Fruit fly (Drosophila melanogaster) whole organism, prepupa: ENCODE results near the gene Grip75.

Experiments
- CG10631 ChIP-seq: fragments of 200-800 bp; sonication (Bioruptor generic); optimal IDR thresholded peaks from 2 replicates; lab custom pipeline; 2016; ENCODE audit warnings: missing biosample characterization, missing genetic modification characterization
- CG10669 ChIP-seq: fragments of 200-800 bp; sonication (Bioruptor generic); optimal IDR thresholded peaks from 3 replicates; lab custom pipeline; 2018; ENCODE audit warnings: missing biosample characterization, mild to moderate bottlenecking, missing genetic modification characterization, moderate library complexity
- CG11294 ChIP-seq: fragments of 200-800 bp; sonication (Bioruptor generic); IDR thresholded peaks from 2 replicates; pipeline ENCODE4 v1.3.6; 2022; ENCODE audit warnings: missing biosample characterization, missing genetic modification characterization
- CG11762 ChIP-seq: fragments of 200-800 bp; sonication (Bioruptor generic); optimal IDR thresholded peaks from 3 replicates; lab custom pipeline; 2016; ENCODE audit warnings: missing biosample characterization, missing genetic modification characterization; ENCODE audit not compliant: insufficient read depth
- CG11902 ChIP-seq: fragments of 200-800 bp; sonication (Bioruptor generic); optimal IDR thresholded peaks from 3 replicates; lab custom pipeline; 2016; ENCODE audit warnings: missing biosample characterization, missing genetic modification characterization
- CG15336 ChIP-seq: fragments of 200-800 bp; sonication (Bioruptor generic); IDR thresholded peaks from 2 replicates; pipeline ENCODE4 v1.3.6; 2022; ENCODE audit warnings: missing biosample characterization, missing genetic modification characterization
- CG16779 ChIP-seq: fragments of 200-800 bp; sonication (Bioruptor generic); optimal IDR thresholded peaks from 3 replicates; lab custom pipeline; 2017; ENCODE audit warnings: missing biosample characterization, mild to moderate bottlenecking, missing genetic modification characterization
- CG3032 ChIP-seq: fragments of 200-800 bp; optimal IDR thresholded peaks from 2 replicates; lab custom pipeline; 2019; ENCODE audit warnings: missing biosample characterization, mild to moderate bottlenecking, missing genetic modification characterization, moderate library complexity
- CG31627 ChIP-seq: fragments of 200-800 bp; sonication (Bioruptor generic); optimal IDR thresholded peaks from 3 replicates; lab custom pipeline; 2016; ENCODE audit warnings: missing biosample characterization, missing genetic modification characterization
- CG34406 ChIP-seq: fragments of 200-800 bp; sonication (Bioruptor generic); optimal IDR thresholded peaks from 3 replicates; lab custom pipeline; 2016; ENCODE audit warnings: missing biosample characterization, missing genetic modification characterization
- CG3919 ChIP-seq: fragments of 200-800 bp; sonication (Bioruptor generic); optimal IDR thresholded peaks from 3 replicates; lab custom pipeline; 2016; ENCODE audit warnings: missing biosample characterization, missing genetic modification characterization
- CG4318 ChIP-seq: fragments of 200-800 bp; sonication (Bioruptor generic); optimal IDR thresholded peaks from 3 replicates; lab custom pipeline; 2017; ENCODE audit warnings: missing biosample characterization, mild to moderate bottlenecking, missing genetic modification characterization
- CG6163 ChIP-seq: fragments of 200-800 bp; sonication (Bioruptor generic); IDR thresholded peaks from 3 replicates; pipeline ENCODE4 v1.3.6; 2022; ENCODE audit warnings: missing biosample characterization, missing genetic modification characterization
- CG6792 ChIP-seq: fragments of 200-800 bp; sonication (Bioruptor generic); optimal IDR thresholded peaks from 3 replicates; lab custom pipeline; 2016; ENCODE audit warnings: missing biosample characterization, missing genetic modification characterization
- CG6808 ChIP-seq: fragments of 200-800 bp; sonication (Bioruptor generic); optimal IDR thresholded peaks from 3 replicates; lab custom pipeline; 2017; ENCODE audit warnings: missing biosample characterization, missing genetic modification characterization, mild to moderate bottlenecking, moderate library complexity, missing genetic modification reagents
- CG6854 ChIP-seq: fragments of 200-800 bp; sonication (Bioruptor generic); optimal IDR thresholded peaks from 2 replicates; lab custom pipeline; 2017; ENCODE audit warnings: missing biosample characterization, mild to moderate bottlenecking, missing genetic modification characterization
- CG7368 ChIP-seq: fragments of 200-800 bp; sonication (Bioruptor generic); optimal IDR thresholded peaks from 3 replicates; lab custom pipeline; 2016; ENCODE audit warnings: missing biosample characterization, missing genetic modification characterization
- CG8319 ChIP-seq: fragments of 200-800 bp; sonication (Bioruptor generic); optimal IDR thresholded peaks from 3 replicates; lab custom pipeline; 2016; ENCODE audit warnings: missing biosample characterization, missing genetic modification characterization
- CG8632 ChIP-seq: fragments of 200-800 bp; sonication (Bioruptor generic); optimal IDR thresholded peaks from 3 replicates; lab custom pipeline; 2016; ENCODE audit warnings: missing biosample characterization, missing genetic modification characterization
- Eip75B ChIP-seq: fragments of 200-800 bp; sonication (Bioruptor generic); optimal IDR thresholded peaks from 3 replicates; lab custom pipeline; 2016; ENCODE audit warnings: missing biosample characterization, missing genetic modification characterization
- Eip78C ChIP-seq: fragments of 200-800 bp; sonication (Bioruptor generic); peaks from one replicate; lab custom pipeline; 2016; ENCODE audit warnings: missing biosample characterization, missing genetic modification characterization
- Eip93F ChIP-seq: fragments of 200-800 bp; sonication (Bioruptor generic); optimal IDR thresholded peaks from 2 replicates; lab custom pipeline; 2016; ENCODE audit warnings: missing biosample characterization, mild to moderate bottlenecking, missing genetic modification characterization
- Ets21C ChIP-seq: fragments of 200-800 bp; sonication (Bioruptor generic); optimal IDR thresholded peaks from 3 replicates; lab custom pipeline; 2016; ENCODE audit warnings: missing biosample characterization, missing genetic modification characterization
- Gug ChIP-seq: fragments of 200-800 bp; sonication (Bioruptor generic); IDR thresholded peaks from 2 replicates; pipeline ENCODE4 v1.3.6; 2022; ENCODE audit warnings: missing biosample characterization, missing genetic modification characterization
- Hr38 ChIP-seq: sonication (Bioruptor generic); optimal IDR thresholded peaks from 2 replicates; lab custom pipeline; 2016; ENCODE audit warnings: missing biosample characterization, missing genetic modification characterization
- Hr39 ChIP-seq: fragments of 200-800 bp; sonication (Bioruptor generic); optimal IDR thresholded peaks from 2 replicates; lab custom pipeline; 2016; ENCODE audit warnings: missing biosample characterization, missing genetic modification characterization
- Lpt ChIP-seq: fragments of 200-800 bp; sonication (Bioruptor generic); optimal IDR thresholded peaks from 3 replicates; lab custom pipeline; 2016; ENCODE audit warnings: missing biosample characterization, missing genetic modification characterization
- Met ChIP-seq: fragments of 200-800 bp; sonication (Bioruptor generic); optimal IDR thresholded peaks from 3 replicates; lab custom pipeline; 2016; ENCODE audit warnings: missing biosample characterization, missing genetic modification characterization
- OdsH ChIP-seq: fragments of 200-800 bp; sonication (Bioruptor generic); optimal IDR thresholded peaks from 3 replicates; lab custom pipeline; 2016; ENCODE audit warnings: missing biosample characterization, missing genetic modification characterization
- Smox ChIP-seq: fragments of 200-800 bp; sonication (Bioruptor generic); optimal IDR thresholded peaks from 3 replicates; lab custom pipeline; 2016; ENCODE audit warnings: missing biosample characterization, missing genetic modification characterization
- Sox102F ChIP-seq: fragments of 200-800 bp; sonication (Bioruptor generic); optimal IDR thresholded peaks from 2 replicates; lab custom pipeline; 2016; ENCODE audit warnings: missing biosample characterization, mild to moderate bottlenecking, missing genetic modification characterization
- Sox14 ChIP-seq: fragments of 200-800 bp; sonication (Bioruptor generic); optimal IDR thresholded peaks from 3 replicates; lab custom pipeline; 2016; ENCODE audit warnings: missing biosample characterization, missing genetic modification characterization
- Sox15 ChIP-seq: fragments of 200-800 bp; sonication (Bioruptor generic); optimal IDR thresholded peaks from 3 replicates; lab custom pipeline; 2016; ENCODE audit warnings: missing biosample characterization, missing genetic modification characterization
- achi ChIP-seq: fragments of 200-800 bp; sonication (Bioruptor generic); optimal IDR thresholded peaks from 3 replicates; lab custom pipeline; 2016; ENCODE audit warnings: missing biosample characterization, missing genetic modification characterization
- acj6 ChIP-seq: fragments of 200-800 bp; sonication (Bioruptor generic); optimal IDR thresholded peaks from 3 replicates; lab custom pipeline; 2016; ENCODE audit warnings: missing biosample characterization, missing genetic modification characterization
- cyc ChIP-seq: fragments of 200-800 bp; sonication (Bioruptor generic); optimal IDR thresholded peaks from 3 replicates; lab custom pipeline; 2016; ENCODE audit warnings: missing biosample characterization, missing genetic modification characterization
- dac ChIP-seq: fragments of 200-800 bp; sonication (Bioruptor generic); optimal IDR thresholded peaks from 2 replicates; lab custom pipeline; 2017; ENCODE audit warnings: missing biosample characterization, mild to moderate bottlenecking, missing genetic modification characterization
- dsx ChIP-seq: fragments of 200-800 bp; optimal IDR thresholded peaks from 3 replicates; lab custom pipeline; 2019; ENCODE audit warnings: missing biosample characterization, mild to moderate bottlenecking, missing genetic modification characterization, moderate library complexity; ENCODE audit not compliant: poor library complexity, severe bottlenecking
- esn ChIP-seq: fragments of 200-800 bp; sonication (Bioruptor generic); optimal IDR thresholded peaks from 2 replicates; lab custom pipeline; 2016; ENCODE audit warnings: missing biosample characterization, mild to moderate bottlenecking, missing genetic modification characterization, moderate library complexity
- fkh ChIP-seq: fragments of 200-800 bp; sonication (Bioruptor generic); optimal IDR thresholded peaks from 3 replicates; lab custom pipeline; 2017; ENCODE audit warnings: missing biosample characterization, mild to moderate bottlenecking, missing genetic modification characterization, moderate library complexity
- lz ChIP-seq: fragments of 200-800 bp; sonication (Bioruptor generic); optimal IDR thresholded peaks from 3 replicates; lab custom pipeline; 2016; ENCODE audit warnings: missing biosample characterization, missing genetic modification characterization
- pdm3 ChIP-seq: fragments of 200-800 bp; sonication (Bioruptor generic); optimal IDR thresholded peaks from 3 replicates; lab custom pipeline; 2016; ENCODE audit warnings: missing biosample characterization, missing genetic modification characterization
- spab ChIP-seq: fragments of 200-800 bp; sonication (Bioruptor generic); optimal IDR thresholded peaks from 2 replicates; lab custom pipeline; 2017; ENCODE audit warnings: missing biosample characterization, mild to moderate bottlenecking, missing genetic modification characterization, missing genetic modification reagents
- svp ChIP-seq: fragments of 200-800 bp; sonication (Bioruptor generic); peaks from one replicate; lab custom pipeline; 2016; ENCODE audit warnings: missing biosample characterization, missing genetic modification characterization
- topi ChIP-seq: fragments of 200-800 bp; sonication (Bioruptor generic); optimal IDR thresholded peaks from 3 replicates; lab custom pipeline; 2016; ENCODE audit warnings: missing biosample characterization, missing genetic modification characterization

Grip75 gene

dm6 chr2L:10516470-10517048 is 33.5 kb downstream of the Grip75 start (continued):
- TF ChIP-seq Sox14 (GFP tag; lab: Kevin White, UChicago) (peak; percentile 56), CG6854 (peak; percentile 81), dsx (GFP tag; lab: Kevin White, UChicago) (peak; percentile 22), svp (peak; percentile 79), CG3032 (no peak), Hr39 (GFP tag; lab: Kevin White, UChicago) (peak; percentile 34), CG6792 (GFP tag; lab: Kevin White, UChicago) (no peak), Eip75B (GFP tag; lab: Kevin White, UChicago) (peak; percentile 37), CG11294 (GFP tag; lab: Robert Waterston, UW) (no peak), CG16779 (tag; lab: Kevin White, UChicago) (peak; percentile 20), acj6 (GFP tag; lab: Kevin White, UChicago) (peak; percentile 51), CG11902 (GFP tag; lab: Kevin White, UChicago) (no peak), Ets21C (GFP tag; lab: Kevin White, UChicago) (no peak), CG8632 (no peak), topi (GFP tag; lab: Kevin White, UChicago) (peak; percentile 49), cyc (peak; percentile 42), CG11762 (GFP tag; lab: Kevin White, UChicago) (peak; percentile 21), Gug (GFP tag; lab: Robert Waterston, UW) (no peak), OdsH (peak; percentile 42), Sox102F (no peak), Smox (GFP tag; lab: Kevin White, UChicago) (peak; percentile 49), CG31627 (GFP tag; lab: Kevin White, UChicago) (peak; percentile 48), CG3919 (GFP tag; lab: Kevin White, UChicago) (peak; percentile 63), lz (GFP tag; lab: Kevin White, UChicago) (peak; percentile 5), Sox15 (GFP tag; lab: Kevin White, UChicago) (peak; percentile 43), Lpt (GFP tag; lab: Kevin White, UChicago) (peak; percentile 31), CG6808 (GFP tag; lab: Kevin White, UChicago) (peak; percentile 29)

DNA sequence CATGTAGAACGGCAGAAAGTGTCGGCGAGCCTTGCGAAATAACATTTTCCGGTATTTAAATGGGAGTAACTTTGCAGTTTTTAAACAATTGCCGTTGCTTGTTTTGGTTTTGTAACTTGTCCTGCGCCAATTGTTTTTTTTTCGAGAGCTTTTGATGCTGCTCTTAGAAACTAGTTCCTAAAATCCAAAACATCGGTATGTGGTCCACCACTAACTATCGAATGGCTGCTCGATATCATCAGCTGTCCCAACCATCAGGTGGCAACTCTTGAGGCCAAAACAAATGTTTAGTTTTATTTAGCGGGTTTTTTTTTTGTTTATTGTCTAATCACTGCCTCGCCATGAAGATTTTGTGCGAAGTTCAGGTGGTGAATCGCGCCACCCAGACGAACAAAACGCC is 34.0 kb downstream of the Grip75 start, which contains the start of the genes Fatp1 and Lrr47:
Gene Fatp1 (minus strand): TSS at position 134 of the 400 bp plus-strand sequence.
Gene Lrr47 (plus strand): TSS at position 251 of the 400 bp plus-strand sequence.
- TF ChIP-seq Smox (GFP tag; lab: Kevin White, UChicago) (no peak), Eip78C (peak; percentile 1), Eip93F (GFP tag; lab: Kevin White, UChicago) (no peak), esn (GFP tag; lab: Kevin White, UChicago) (peak; percentile 0), CG4318 (GFP tag; lab: Kevin White, UChicago) (no peak), Hr38 (GFP tag; lab: Kevin White, UChicago) (no peak), CG6163 (GFP tag; lab: Robert Waterston, UW) (peak; percentile 27; the same call in 2 of the 3 replicates), pdm3 (GFP tag; lab: Kevin White, UChicago) (no peak), fkh (GFP tag; lab: Kevin White, UChicago) (peak; percentile 36), achi (GFP tag; lab: Kevin White, UChicago) (no peak), CG10669 (no peak)

- TF ChIP-seq spab, result peak; percentile 80
- peak; percentile 91 for TF ChIP-seq Hr39 (GFP tag; lab: Kevin White, UChicago)
- peak; percentile 87 for TF ChIP-seq Eip75B (GFP tag; lab: Kevin White, UChicago)
- peak; percentile 77 for TF ChIP-seq Ets21C (GFP tag; lab: Kevin White, UChicago)
- TF ChIP-seq CG16779 (tag; lab: Kevin White, UChicago), result peak; percentile 58
- peak; percentile 87 for TF ChIP-seq Met (GFP tag; lab: Kevin White, UChicago)
- TF ChIP-seq Hr38 (GFP tag; lab: Kevin White, UChicago), result no peak
- TF ChIP-seq Sox102F, result peak; percentile 90
- TF ChIP-seq CG34406, result peak; percentile 88
- TF ChIP-seq CG6163 (GFP tag; lab: Robert Waterston, UW), result peak; percentile 89
- peak; percentile 85 for TF ChIP-seq acj6 (GFP tag; lab: Kevin White, UChicago)
- peak; percentile 89 for TF ChIP-seq lz (GFP tag; lab: Kevin White, UChicago)
- TF ChIP-seq CG8319 (GFP tag; lab: Kevin White, UChicago), result peak; percentile 80
- TF ChIP-seq OdsH, result peak; percentile 85
- peak; percentile 82 for TF ChIP-seq CG15336 (GFP tag; lab: Robert Waterston, UW)
- TF ChIP-seq dac (GFP tag; lab: Kevin White, UChicago), result no peak
- peak; percentile 62 for TF ChIP-seq Lpt (GFP tag; lab: Kevin White, UChicago)
- peak; percentile 94 for TF ChIP-seq esn (GFP tag; lab: Kevin White, UChicago)
- TF ChIP-seq CG10631 (GFP tag; lab: Kevin White, UChicago), result peak; percentile 76
- peak; percentile 89 for TF ChIP-seq pdm3 (GFP tag; lab: Kevin White, UChicago)
- TF ChIP-seq Eip78C, result peak; percentile 98
- peak; percentile 87 for TF ChIP-seq CG3919 (GFP tag; lab: Kevin White, UChicago)
- peak; percentile 91 for TF ChIP-seq CG6792 (GFP tag; lab: Kevin White, UChicago)
- peak; percentile 85 for TF ChIP-seq CG11902 (GFP tag; lab: Kevin White, UChicago)
- TF ChIP-seq CG7368 (GFP tag; lab: Kevin White, UChicago), result peak; percentile 79
- TF ChIP-seq CG4318 (GFP tag; lab: Kevin White, UChicago), result peak; percentile 24
Observed at dm6 chr2L:10519225-10519624, 36.1 kb downstream of the Grip75 start.
